Fruit fly (Drosophila melanogaster): ENCODE data around the gene CG5866.
A peak's percentile ranks its signal among the peaks of the same experiment; 100 is the strongest.

Gene CG5866

dm6 chr3R:17391313-17391845, 24.2 kb upstream of the CG5866 start, which contains the start of the genes Brf and sds22 (continued):
- TF ChIP-seq ssp (GFP tag; IDR thresholded peaks at IDR 0.05) = peak; percentile 89
- TF ChIP-seq D19A (tag; optimal IDR thresholded peaks at IDR 0.05) = peak; percentile 87
- TF ChIP-seq CG17359 (tag; optimal IDR thresholded peaks at IDR 0.05) = peak; percentile 92
- TF ChIP-seq CG13424 (tag; optimal IDR thresholded peaks at IDR 0.05) = peak; percentile 97
- TF ChIP-seq CG2712 (tag; optimal IDR thresholded peaks at IDR 0.05) = peak; percentile 96
- TF ChIP-seq Taf1 (GFP tag; IDR thresholded peaks at IDR 0.05) = peak; percentile 74
- peak; percentile 78 for TF ChIP-seq salm (tag; optimal IDR thresholded peaks at IDR 0.05)
- peak; percentile 79 for TF ChIP-seq Nf-YB (GFP tag; optimal IDR thresholded peaks at IDR 0.05)
- TF ChIP-seq Ssrp (tag; optimal IDR thresholded peaks at IDR 0.05) = peak; percentile 96
- peak; percentile 92 for TF ChIP-seq CG13296 (GFP tag; optimal IDR thresholded peaks at IDR 0.05)
- peak; percentile 79 for TF ChIP-seq unc-4 (GFP tag; IDR thresholded peaks at IDR 0.05; ENCODE audit: partially characterized antibody)
- peak; percentile 91 for TF ChIP-seq Blimp-1 (GFP tag; optimal IDR thresholded peaks at IDR 0.05)
- peak; percentile 89 for TF ChIP-seq Nf-YC (tag; optimal IDR thresholded peaks at IDR 0.05)
- TF ChIP-seq slou (GFP tag; optimal IDR thresholded peaks at IDR 0.05) = peak; percentile 96
- TF ChIP-seq CG10431 (GFP tag; optimal IDR thresholded peaks at IDR 0.05) = peak; percentile 76
- peak; percentile 93 for TF ChIP-seq Antp (GFP tag; optimal IDR thresholded peaks at IDR 0.05)
- TF ChIP-seq sqz (GFP tag; optimal IDR thresholded peaks at IDR 0.05) = peak; percentile 87
- TF ChIP-seq sima (GFP tag; optimal IDR thresholded peaks at IDR 0.05) = peak; percentile 62
- peak; percentile 63; the same call in 1 of the 3 replicates for TF ChIP-seq gce (GFP tag; IDR thresholded peaks at IDR 0.05)
- peak; percentile 97 for TF ChIP-seq chn (GFP tag; optimal IDR thresholded peaks at IDR 0.05)
- TF ChIP-seq CG6175 (GFP tag; IDR thresholded peaks at IDR 0.05) = peak; percentile 84
- TF ChIP-seq Oli (tag; optimal IDR thresholded peaks at IDR 0.05) = peak; percentile 92
- TF ChIP-seq CG17829 (tag; optimal IDR thresholded peaks at IDR 0.05) = peak; percentile 96
- peak; percentile 90 for TF ChIP-seq schlank (tag; optimal IDR thresholded peaks at IDR 0.05)
- peak; percentile 96 for TF ChIP-seq vfl (GFP tag; optimal IDR thresholded peaks at IDR 0.05)
- TF ChIP-seq seq (GFP tag; IDR thresholded peaks at IDR 0.05) = peak; percentile 85
- TF ChIP-seq ATbp (GFP tag; optimal IDR thresholded peaks at IDR 0.05) = peak; percentile 69
- peak; percentile 15 for TF ChIP-seq ash1 (GFP tag; optimal IDR thresholded peaks at IDR 0.05)
- peak; percentile 90 for TF ChIP-seq stwl (tag; optimal IDR thresholded peaks at IDR 0.05)
- TF ChIP-seq cg (GFP tag; optimal IDR thresholded peaks at IDR 0.05) = no peak
- TF ChIP-seq nmo (GFP tag; optimal IDR thresholded peaks at IDR 0.05) = peak; percentile 98
- peak; percentile 91 for TF ChIP-seq CG2889 (GFP tag; IDR thresholded peaks at IDR 0.05)
- TF ChIP-seq Med (GFP tag) = peak; percentile 99
- peak; percentile 96 for TF ChIP-seq pum (GFP tag; optimal IDR thresholded peaks at IDR 0.05)
- TF ChIP-seq CG4404 (GFP tag; IDR thresholded peaks at IDR 0.05) = peak; percentile 95
- TF ChIP-seq tio (GFP tag; optimal IDR thresholded peaks at IDR 0.05) = peak; percentile 93
- TF ChIP-seq NC2β (GFP tag; optimal IDR thresholded peaks at IDR 0.05) = peak; percentile 95
- TF ChIP-seq CG7839 (tag; optimal IDR thresholded peaks at IDR 0.05) = peak; percentile 96
- peak; percentile 95 for TF ChIP-seq fd96Cb (tag; optimal IDR thresholded peaks at IDR 0.05)
- TF ChIP-seq CG15514 (GFP tag; optimal IDR thresholded peaks at IDR 0.05) = peak; percentile 87
- no peak for TF ChIP-seq CG42726 (GFP tag; IDR thresholded peaks at IDR 0.05; ENCODE audit: partially characterized antibody)
- peak; percentile 98 for TF ChIP-seq CG15601 (tag; optimal IDR thresholded peaks at IDR 0.05)
- peak; percentile 87 for TF ChIP-seq CG11560 (tag; IDR thresholded peaks at IDR 0.05)
- TF ChIP-seq Ets65A (GFP tag) = peak; percentile 99
- peak; percentile 87 for TF ChIP-seq Mes4 (GFP tag; optimal IDR thresholded peaks at IDR 0.05)
- peak; percentile 94 for TF ChIP-seq CG33213 (GFP tag; optimal IDR thresholded peaks at IDR 0.05)
- 0 out of 3 replicates have a peak, but pooled peaks have one; percentile 40 for TF ChIP-seq CG6791 (GFP tag; IDR thresholded peaks at IDR 0.05; ENCODE audit: partially characterized antibody)
- peak; percentile 88 for TF ChIP-seq crc (GFP tag; optimal IDR thresholded peaks at IDR 0.05)
- TF ChIP-seq maf-S (GFP tag; optimal IDR thresholded peaks at IDR 0.05) = peak; percentile 96
- TF ChIP-seq gro (GFP tag; optimal IDR thresholded peaks at IDR 0.05) = peak; percentile 96
